Worm (Caenorhabditis elegans) whole organism, L4 larva: Measurements from ENCODE around the gene B0454.6.

Source experiments
- F44E2.7 ChIP-seq: fragments of 200-800 bp; sonication (Bioruptor generic); IDR thresholded peaks from 2 replicates; pipeline ENCODE4 v2.1.2; 2022; ENCODE audit warnings: missing genetic modification characterization, missing compliant biosample characterization
- F49E8.2 ChIP-seq: sonication (generic microtip); optimal IDR thresholded peaks from 2 replicates; lab custom pipeline; 2016; ENCODE audit warnings: missing compliant biosample characterization, mild to moderate bottlenecking, missing genetic modification characterization, borderline replicate concordance
- Y5F2A.4 ChIP-seq: fragments of 200-800 bp; sonication (Bioruptor generic); optimal IDR thresholded peaks from 2 replicates; lab custom pipeline; 2018; ENCODE audit warnings: mild to moderate bottlenecking, missing genetic modification characterization, missing compliant biosample characterization
- aha-1 ChIP-seq: fragments of 150-350 bp; peaks from one replicate; lab custom pipeline; 2014; ENCODE audit warnings: missing biosample characterization, missing genetic modification characterization
- ceh-20 ChIP-seq: fragments of 200-800 bp; sonication (Bioruptor generic); IDR thresholded peaks from 2 replicates; pipeline ENCODE4 v1.3.6; 2022; ENCODE audit warnings: missing genetic modification reagents, missing genetic modification characterization, missing compliant biosample characterization
- ceh-32 ChIP-seq: sonication (generic microtip); optimal IDR thresholded peaks from 2 replicates; lab custom pipeline; 2016; ENCODE audit warnings: mild to moderate bottlenecking, missing genetic modification characterization, missing compliant biosample characterization; ENCODE audit not compliant: poor library complexity
- daf-19 ChIP-seq: fragments of 200-800 bp; sonication (Bioruptor generic); conservative IDR thresholded peaks from 2 replicates; pipeline ENCODE4 v1.3.6; 2022; ENCODE audit warnings: missing genetic modification characterization, missing compliant biosample characterization
- dmd-6 ChIP-seq: fragments of 200-800 bp; sonication (Bioruptor generic); IDR thresholded peaks from 2 replicates; pipeline ENCODE4 v1.3.6; 2022; ENCODE audit warnings: missing genetic modification reagents, missing genetic modification characterization, missing compliant biosample characterization
- duxl-1 ChIP-seq: sonication (generic microtip); optimal IDR thresholded peaks from 2 replicates; lab custom pipeline; 2016; ENCODE audit warnings: mild to moderate bottlenecking, missing genetic modification characterization, moderate library complexity, missing compliant biosample characterization; ENCODE audit not compliant: poor library complexity
- egl-27 ChIP-seq: sonication (generic microtip); optimal IDR thresholded peaks from 3 replicates; lab custom pipeline; 2017; ENCODE audit warnings: missing biosample characterization, missing genetic modification reagents, missing genetic modification characterization
- egl-43 ChIP-seq: fragments of 200-800 bp; sonication (Bioruptor generic); IDR thresholded peaks from 2 replicates; pipeline ENCODE4 v1.3.6; 2022; ENCODE audit warnings: missing genetic modification reagents, missing genetic modification characterization, missing compliant biosample characterization
- gei-8 ChIP-seq: fragments of 200-800 bp; sonication (Bioruptor generic); optimal IDR thresholded peaks from 2 replicates; lab custom pipeline; 2018; ENCODE audit warnings: mild to moderate bottlenecking, missing genetic modification characterization, missing compliant biosample characterization
- hlh-11 ChIP-seq: fragments of 200-800 bp; sonication (Bioruptor generic); optimal IDR thresholded peaks from 2 replicates; lab custom pipeline; 2018; ENCODE audit warnings: mild to moderate bottlenecking, missing genetic modification characterization, missing compliant biosample characterization
- hlh-30 ChIP-seq: sonication (generic microtip); optimal IDR thresholded peaks from 2 replicates; lab custom pipeline; 2017; ENCODE audit warnings: antibody characterized with exemption, mild to moderate bottlenecking, missing genetic modification characterization, missing compliant biosample characterization; ENCODE audit not compliant: insufficient read depth
- lin-1 ChIP-seq: fragments of 200-800 bp; sonication (Bioruptor generic); IDR thresholded peaks from 2 replicates; pipeline ENCODE4 v1.3.6; 2022; ENCODE audit warnings: missing genetic modification reagents, missing genetic modification characterization, missing compliant biosample characterization
- lin-13 ChIP-seq: fragments of 150-350 bp; optimal IDR thresholded peaks from 2 replicates; lab custom pipeline; 2014; ENCODE audit warnings: missing biosample characterization, missing genetic modification reagents, missing genetic modification characterization
- lin-15B ChIP-seq: fragments of 150-350 bp; sonication (generic microtip); optimal IDR thresholded peaks from 3 replicates; lab custom pipeline; 2014; ENCODE audit warnings: missing biosample characterization, missing genetic modification characterization
- madf-5 ChIP-seq, 2 experiments: fragments of 200-800 bp; sonication (Bioruptor generic); IDR thresholded peaks; 2 replicates each; pipeline ENCODE4 v1.3.6; 2022; ENCODE audit warnings: missing compliant biosample characterization in 2 of 2, missing genetic modification characterization in 2 of 2
- mxl-2 ChIP-seq: fragments of 200-800 bp; sonication (Bioruptor generic); conservative IDR thresholded peaks from 2 replicates; pipeline ENCODE4 v1.3.6; 2022; ENCODE audit warnings: missing genetic modification reagents, missing genetic modification characterization, missing compliant biosample characterization
- nhr-102 ChIP-seq: sonication (generic microtip); optimal IDR thresholded peaks from 2 replicates; lab custom pipeline; 2016; ENCODE audit warnings: mild to moderate bottlenecking, missing genetic modification characterization, moderate library complexity, missing compliant biosample characterization
- nhr-111 ChIP-seq: fragments of 200-800 bp; sonication (Bioruptor generic); optimal IDR thresholded peaks from 2 replicates; lab custom pipeline; 2018; ENCODE audit warnings: mild to moderate bottlenecking, missing genetic modification characterization, missing compliant biosample characterization
- nhr-28 ChIP-seq: fragments of 150-350 bp; optimal IDR thresholded peaks from 2 replicates; lab custom pipeline; 2014; ENCODE audit warnings: missing biosample characterization, missing genetic modification characterization
- nhr-42 ChIP-seq: fragments of 200-800 bp; sonication (Bioruptor generic); IDR thresholded peaks from 2 replicates; pipeline ENCODE4 v1.3.6; 2022; ENCODE audit warnings: missing genetic modification characterization, missing compliant biosample characterization
- nhr-48 ChIP-seq: sonication (generic microtip); optimal IDR thresholded peaks from 2 replicates; lab custom pipeline; 2016; ENCODE audit warnings: mild to moderate bottlenecking, missing genetic modification characterization, missing compliant biosample characterization
- php-3 ChIP-seq: fragments of 200-800 bp; sonication (Bioruptor generic); IDR thresholded peaks from 2 replicates; pipeline ENCODE4 v1.3.6; 2022; ENCODE audit warnings: missing genetic modification reagents, missing genetic modification characterization, missing compliant biosample characterization
- saeg-2 ChIP-seq: fragments of 200-800 bp; sonication (Bioruptor generic); IDR thresholded peaks from 2 replicates; pipeline ENCODE4 v1.3.6; 2022; ENCODE audit warnings: missing genetic modification reagents, missing genetic modification characterization, missing compliant biosample characterization
- tag-97 ChIP-seq: fragments of 200-800 bp; sonication (Bioruptor generic); IDR thresholded peaks from 2 replicates; pipeline ENCODE4 v1.3.6; 2022; ENCODE audit warnings: missing genetic modification characterization, missing compliant biosample characterization
- tra-1 ChIP-seq: fragments of 200-800 bp; sonication (Bioruptor generic); IDR thresholded peaks from 2 replicates; pipeline ENCODE4 v1.3.6; 2022; ENCODE audit warnings: missing genetic modification reagents, missing genetic modification characterization, missing compliant biosample characterization
- unc-130 ChIP-seq: sonication (generic microtip); optimal IDR thresholded peaks from 2 replicates; lab custom pipeline; 2016; ENCODE audit warnings: missing genetic modification reagents, missing genetic modification characterization, missing compliant biosample characterization
- unc-39 ChIP-seq: sonication (generic microtip); optimal IDR thresholded peaks from 2 replicates; lab custom pipeline; 2017; ENCODE audit warnings: missing biosample characterization, missing genetic modification characterization
- unc-62 ChIP-seq, 3 experiments: fragments of 150-350 bp in 1 of 3; sonication (generic microtip); optimal IDR thresholded peaks in 2 of 3; peaks in 1 of 3; 1 replicate in 1 of 3; 2 replicates in 2 of 3; lab custom pipeline; 2014 to 2017; ENCODE audit warnings: missing biosample characterization in 3 of 3, missing genetic modification characterization in 3 of 3, missing genetic modification reagents in 3 of 3, missing genotype in 1 of 3
- vab-7 ChIP-seq: fragments of 200-800 bp; sonication (Bioruptor generic); IDR thresholded peaks from 2 replicates; pipeline ENCODE4 v1.3.6; 2022; ENCODE audit warnings: missing genetic modification reagents, missing genetic modification characterization, missing compliant biosample characterization
- zag-1 ChIP-seq: fragments of 150-350 bp; optimal IDR thresholded peaks from 2 replicates; lab custom pipeline; 2014; ENCODE audit warnings: missing biosample characterization, missing genetic modification characterization

Gene B0454.6

DNA sequence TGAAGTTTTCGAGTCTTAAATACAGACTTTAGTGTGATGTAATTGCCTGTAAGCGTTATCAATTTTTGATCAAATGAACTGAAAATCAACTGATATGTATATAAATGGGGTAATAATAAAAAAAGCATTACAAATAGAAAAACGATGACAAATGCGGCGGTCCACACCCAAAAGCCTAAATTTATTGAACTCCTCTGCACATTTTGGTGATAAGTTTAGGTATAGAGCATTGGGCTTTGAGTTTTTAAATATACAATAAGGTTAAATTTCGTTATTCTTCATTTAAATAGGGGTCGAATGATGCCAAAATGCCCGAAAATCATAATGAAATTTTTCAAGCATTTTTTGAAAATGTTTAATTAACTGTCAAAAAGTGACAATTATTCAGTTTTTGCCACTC, 12.8 kb upstream of the B0454.6 start, which contains the start of gene clec-3:
TSS of gene clec-3 (minus strand) at position 101 of the 400 bp plus-strand sequence.
- TF ChIP-seq unc-62 (GFP tag; optimal IDR thresholded peaks at IDR 0.05 in 1 of 2; lab: Kevin White, UChicago) (no peak), unc-62 (tag; optimal IDR thresholded peaks at IDR 0.05; lab: Kevin White, UChicago) (no peak), saeg-2 (GFP tag; lab: Robert Waterston, UW) (no peak), daf-19 (GFP tag; lab: Robert Waterston, UW) (no peak), nhr-102 (tag; lab: Kevin White, UChicago) (no peak), nhr-48 (tag; lab: Kevin White, UChicago) (no peak)

ce11 chrII:3020899-3021298, 11.7 kb upstream of the B0454.6 start:
- no peak for TF ChIP-seq nhr-42 (GFP tag; lab: Robert Waterston, UW)
- TF ChIP-seq unc-62 (GFP tag; optimal IDR thresholded peaks at IDR 0.05 in 1 of 2; lab: Kevin White, UChicago), result peak in 1 of 2 experiments; percentile 91
- no peak for TF ChIP-seq unc-62 (tag; optimal IDR thresholded peaks at IDR 0.05; lab: Kevin White, UChicago)
- no peak for TF ChIP-seq madf-5 (GFP tag; IDR thresholded peaks at IDR 0.05; lab: Robert Waterston, UW)
- no peak for TF ChIP-seq nhr-102 (tag; lab: Kevin White, UChicago)

DNA sequence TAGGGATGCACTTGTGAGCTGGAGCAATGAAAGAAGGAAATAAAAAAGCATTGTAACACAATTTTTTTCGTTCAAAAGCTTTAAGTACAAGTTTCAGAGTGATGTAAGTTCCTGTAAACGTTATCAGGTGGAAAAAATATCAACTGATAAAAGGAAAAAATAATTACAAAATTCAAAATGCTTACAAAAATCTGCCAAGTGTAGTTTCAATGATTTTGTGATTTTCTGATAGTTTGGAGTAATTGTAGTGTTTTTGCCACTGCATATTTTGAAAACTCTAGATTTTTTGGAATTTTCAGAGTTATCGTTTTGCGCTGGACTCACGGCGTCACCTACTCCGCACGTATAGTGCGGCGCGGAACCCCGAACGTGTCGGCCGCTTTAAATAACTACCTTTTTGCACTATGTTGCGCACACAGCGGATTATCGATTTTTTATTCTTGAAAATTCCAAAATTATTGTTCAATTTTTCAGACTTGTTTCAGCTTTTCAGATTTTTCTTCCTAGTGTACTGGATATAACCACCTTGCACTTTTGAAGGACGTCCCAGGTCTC, 9.1 kb upstream of the B0454.6 start, which contains the start of gene clec-2:
TSS of gene clec-2 (minus strand) at position 51 of the 555 bp plus-strand sequence.
- TF ChIP-seq aha-1 (peak; percentile 7), lin-15B (tag; lab: Kevin White, UChicago) (no peak)

ce11 chrII:3024655-3025054, 7.9 kb upstream of the B0454.6 start:
- TF ChIP-seq nhr-28, result peak; percentile 18
- no peak for TF ChIP-seq ceh-32 (tag; lab: Kevin White, UChicago)
- no peak for TF ChIP-seq unc-39 (tag; lab: Kevin White, UChicago)
- TF ChIP-seq tag-97 (GFP tag; lab: Robert Waterston, UW), result no peak
- TF ChIP-seq ceh-20, result peak; percentile 86
- TF ChIP-seq php-3 (GFP tag; lab: Robert Waterston, UW), result peak; percentile 83
- TF ChIP-seq saeg-2 (GFP tag; lab: Robert Waterston, UW), result no peak
- TF ChIP-seq dmd-6 (GFP tag; lab: Robert Waterston, UW), result 0 out of 2 replicates have a peak, but pooled peaks have one; percentile 8
- no peak for TF ChIP-seq vab-7 (GFP tag; lab: Robert Waterston, UW)
- TF ChIP-seq nhr-42 (GFP tag; lab: Robert Waterston, UW), result no peak
- TF ChIP-seq tra-1, result 0 out of 2 replicates have a peak, but pooled peaks have one; percentile 14
- TF ChIP-seq, all 104 proteins: peak for 5

DNA sequence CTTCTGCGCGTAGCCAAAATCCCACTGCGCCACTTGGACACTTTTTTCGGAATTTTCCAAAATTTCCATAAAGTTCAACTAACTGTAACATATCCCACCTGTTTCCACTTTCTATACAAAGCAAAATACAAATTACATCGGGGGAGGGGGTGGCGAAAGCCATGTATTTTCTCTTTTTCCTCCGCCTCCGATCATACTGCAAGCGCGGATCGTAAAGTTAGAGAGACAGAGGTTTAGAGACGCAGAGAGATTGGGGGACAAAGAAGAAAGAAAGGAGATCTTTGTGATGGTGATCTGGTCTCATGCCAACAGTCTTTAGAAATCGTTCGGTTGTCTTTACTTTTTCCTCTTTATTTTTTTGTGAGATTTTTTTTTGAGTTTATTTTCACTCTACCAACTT, 4.3 kb upstream of the B0454.6 start:
- TF ChIP-seq hlh-30 (tag; lab: Kevin White, UChicago), result peak; percentile 2
- no peak for TF ChIP-seq tag-97 (GFP tag; lab: Robert Waterston, UW)
- no peak for TF ChIP-seq egl-27
- no peak for TF ChIP-seq F44E2.7 (GFP tag; lab: Robert Waterston, UW)
- TF ChIP-seq zag-1 (tag; lab: Kevin White, UChicago), result no peak
- peak; percentile 37 for TF ChIP-seq aha-1
- no peak for TF ChIP-seq dmd-6 (GFP tag; lab: Robert Waterston, UW)
- no peak for TF ChIP-seq lin-1 (GFP tag; lab: Robert Waterston, UW)
- no peak for TF ChIP-seq unc-130 (GFP tag; lab: Kevin White, UChicago)
- no peak for TF ChIP-seq nhr-111 (GFP tag; lab: Kevin White, UChicago)
- TF ChIP-seq lin-13 (GFP tag; lab: Kevin White, UChicago), result no peak
- TF ChIP-seq hlh-11, result peak; percentile 4
- TF ChIP-seq Y5F2A.4, result no peak
- TF ChIP-seq egl-43, result no peak
- TF ChIP-seq nhr-28, result peak; percentile 2
- TF ChIP-seq ceh-20, result no peak
- no peak for TF ChIP-seq F49E8.2 (tag; lab: Kevin White, UChicago)
- TF ChIP-seq duxl-1 (tag; lab: Kevin White, UChicago), result no peak
- no peak for TF ChIP-seq gei-8
- TF ChIP-seq mxl-2 (GFP tag; lab: Robert Waterston, UW), result no peak
- TF ChIP-seq, all 104 proteins: peak for 4
